Fruit fly (Drosophila melanogaster) whole organism, embryonic: ENCODE data around the gene CG13449.

Experiments
- BEAF-32 ChIP-seq: fragments of 200-800 bp; sonication (Bioruptor generic); optimal IDR thresholded peaks from 3 replicates; lab custom pipeline; 2017; ENCODE audit warnings: missing biosample characterization, missing genetic modification characterization, mild to moderate bottlenecking, moderate library complexity, missing genetic modification reagents
- CG10267 ChIP-seq: fragments of 200-800 bp; sonication (Bioruptor generic); optimal IDR thresholded peaks from 2 replicates; lab custom pipeline; 2018; ENCODE audit warnings: missing biosample characterization, mild to moderate bottlenecking, missing genetic modification characterization, moderate library complexity
- CG12071 ChIP-seq: fragments of 200-800 bp; sonication (Bioruptor generic); optimal IDR thresholded peaks from 3 replicates; lab custom pipeline; 2018; ENCODE audit warnings: missing biosample characterization, mild to moderate bottlenecking, missing genetic modification characterization
- CG12299 ChIP-seq: fragments of 200-800 bp; sonication (Bioruptor generic); optimal IDR thresholded peaks from 2 replicates; lab custom pipeline; 2018; ENCODE audit warnings: missing biosample characterization, mild to moderate bottlenecking, missing genetic modification characterization
- CG16779 ChIP-seq: fragments of 200-800 bp; sonication (Bioruptor generic); IDR thresholded peaks from 2 replicates; pipeline ENCODE4 v1.3.6; 2022; ENCODE audit warnings: missing biosample characterization, missing genetic modification characterization
- CG17802 ChIP-seq: fragments of 200-800 bp; sonication (Bioruptor generic); optimal IDR thresholded peaks from 2 replicates; lab custom pipeline; 2018; ENCODE audit warnings: missing biosample characterization, mild to moderate bottlenecking, missing genetic modification characterization, moderate library complexity
- CG2116 ChIP-seq: fragments of 200-800 bp; sonication (Bioruptor generic); optimal IDR thresholded peaks from 3 replicates; lab custom pipeline; 2018; ENCODE audit warnings: missing biosample characterization, mild to moderate bottlenecking, missing genetic modification characterization
- CG2199 ChIP-seq: fragments of 200-800 bp; sonication (Bioruptor generic); IDR thresholded peaks from 3 replicates; pipeline ENCODE4 v1.3.6; 2022; ENCODE audit warnings: missing biosample characterization, missing genetic modification characterization
- CG30020 ChIP-seq: fragments of 200-800 bp; optimal IDR thresholded peaks from 2 replicates; lab custom pipeline; 2019; ENCODE audit warnings: missing biosample characterization, mild to moderate bottlenecking, missing genetic modification characterization, moderate library complexity
- CG33557 ChIP-seq: fragments of 200-800 bp; sonication (Bioruptor generic); optimal IDR thresholded peaks from 2 replicates; lab custom pipeline; 2019; ENCODE audit warnings: missing biosample characterization, mild to moderate bottlenecking, missing genetic modification characterization, moderate library complexity
- CG34224 ChIP-seq: fragments of 200-800 bp; sonication (Bioruptor generic); IDR thresholded peaks from 3 replicates; pipeline ENCODE4 v1.3.6; 2022; ENCODE audit warnings: missing biosample characterization, missing genetic modification characterization; ENCODE audit not compliant: partially characterized antibody
- CG34422 ChIP-seq: fragments of 200-800 bp; sonication (Bioruptor generic); IDR thresholded peaks from 3 replicates; pipeline ENCODE4 v1.3.6; 2022; ENCODE audit warnings: missing biosample characterization, missing genetic modification characterization
- CG3726 ChIP-seq: fragments of 200-800 bp; sonication (Bioruptor generic); IDR thresholded peaks from 3 replicates; pipeline ENCODE4, ENCODE4 v1.3.6; 2022; ENCODE audit warnings: missing biosample characterization, missing genetic modification characterization
- CG3847 ChIP-seq: fragments of 200-800 bp; sonication (Bioruptor generic); IDR thresholded peaks from 2 replicates; pipeline ENCODE4 v1.3.6; 2022; ENCODE audit warnings: missing biosample characterization, missing genetic modification characterization
- CG4328 ChIP-seq: fragments of 200-800 bp; sonication (Bioruptor generic); optimal IDR thresholded peaks from 3 replicates; lab custom pipeline; 2017; ENCODE audit warnings: missing biosample characterization, missing genetic modification reagents, missing genetic modification characterization
- CG4617 ChIP-seq: fragments of 200-800 bp; sonication (Bioruptor generic); optimal IDR thresholded peaks from 3 replicates; lab custom pipeline; 2016; ENCODE audit warnings: missing biosample characterization, missing genetic modification characterization, borderline replicate concordance
- CG8359 ChIP-seq: fragments of 200-800 bp; sonication (Bioruptor generic); optimal IDR thresholded peaks from 2 replicates; lab custom pipeline; 2017; ENCODE audit warnings: missing biosample characterization, mild to moderate bottlenecking, missing genetic modification characterization, borderline replicate concordance
- Doc3 ChIP-seq: fragments of 200-800 bp; sonication (Bioruptor generic); IDR thresholded peaks from 3 replicates; pipeline ENCODE4 v1.3.6; 2022; ENCODE audit warnings: missing biosample characterization, missing genetic modification characterization; ENCODE audit not compliant: partially characterized antibody
- Dref ChIP-seq: fragments of 200-800 bp; sonication (Bioruptor generic); IDR thresholded peaks from 2 replicates; pipeline ENCODE4 v1.3.6; 2022; ENCODE audit warnings: missing biosample characterization, missing genetic modification characterization
- Gsc ChIP-seq: fragments of 200-800 bp; sonication (Bioruptor generic); IDR thresholded peaks from 2 replicates; pipeline ENCODE4 v1.3.6; 2022; ENCODE audit warnings: missing biosample characterization, missing genetic modification characterization
- Hr78 ChIP-seq, 2 experiments: fragments of 200-800 bp in 1 of 2; fragments of >200 bp in 1 of 2; sonication (Bioruptor generic) in 1 of 2; optimal IDR thresholded peaks; 2 replicates each; lab custom pipeline; 2017 to 2019; ENCODE audit warnings: missing biosample characterization in 2 of 2, missing genetic modification characterization in 2 of 2, mild to moderate bottlenecking in 1 of 2, moderate library complexity in 1 of 2
- Lhr ChIP-seq: fragments of 200-800 bp; sonication (Bioruptor generic); optimal IDR thresholded peaks from 3 replicates; lab custom pipeline; 2017; ENCODE audit warnings: mild to moderate bottlenecking, missing biosample characterization, missing genetic modification reagents, missing genetic modification characterization
- MBD-R2 ChIP-seq: fragments of 200-800 bp; sonication (Bioruptor generic); IDR thresholded peaks from 2 replicates; pipeline ENCODE4 v1.3.6; 2022; ENCODE audit warnings: missing biosample characterization, missing genetic modification characterization
- Mad ChIP-seq: fragments of 200-800 bp; sonication (Bioruptor generic); optimal IDR thresholded peaks from 2 replicates; lab custom pipeline; 2016; ENCODE audit warnings: missing biosample characterization, missing genetic modification characterization
- Max ChIP-seq: fragments of 200-800 bp; sonication (Bioruptor generic); optimal IDR thresholded peaks from 2 replicates; lab custom pipeline; 2016; ENCODE audit warnings: missing biosample characterization, mild to moderate bottlenecking, missing genetic modification characterization
- Myb ChIP-seq: fragments of 200-800 bp; sonication (Bioruptor generic); optimal IDR thresholded peaks from 2 replicates; lab custom pipeline; 2016; ENCODE audit warnings: missing biosample characterization, missing genetic modification characterization
- Scr ChIP-seq: fragments of 200-800 bp; sonication (Bioruptor generic); IDR thresholded peaks from 2 replicates; pipeline ENCODE4 v1.3.6; 2022; ENCODE audit warnings: missing biosample characterization, missing genetic modification characterization; ENCODE audit not compliant: partially characterized antibody
- Sin3A ChIP-seq: fragments of >200 bp; optimal IDR thresholded peaks from 2 replicates; lab custom pipeline; 2018
- YL-1 ChIP-seq: fragments of 200-800 bp; sonication (Bioruptor generic); optimal IDR thresholded peaks from 3 replicates; lab custom pipeline; 2017; ENCODE audit warnings: missing biosample characterization, mild to moderate bottlenecking, missing genetic modification characterization
- bab2 ChIP-seq: fragments of 200-800 bp; sonication (Bioruptor generic); optimal IDR thresholded peaks from 2 replicates; lab custom pipeline; 2016; ENCODE audit warnings: missing biosample characterization, missing genetic modification characterization
- caup ChIP-seq: fragments of 200-800 bp; sonication (Bioruptor generic); optimal IDR thresholded peaks from 3 replicates; lab custom pipeline; 2017; ENCODE audit warnings: missing biosample characterization, mild to moderate bottlenecking, missing genetic modification characterization, moderate library complexity; ENCODE audit not compliant: severe bottlenecking
- dimm ChIP-seq: fragments of 200-800 bp; sonication (Bioruptor generic); IDR thresholded peaks from 2 replicates; pipeline ENCODE4 v1.3.6; 2022; ENCODE audit warnings: missing biosample characterization, missing genetic modification characterization
- dpn ChIP-seq, 2 experiments: fragments of 200-800 bp; sonication (Bioruptor generic); optimal IDR thresholded peaks; 3 replicates each; lab custom pipeline; 2016; ENCODE audit warnings: missing biosample characterization in 2 of 2, missing genetic modification characterization in 2 of 2
- dysf ChIP-seq: fragments of 200-800 bp; sonication (Bioruptor generic); IDR thresholded peaks from 3 replicates; pipeline ENCODE4 v1.3.6; 2022; ENCODE audit warnings: missing biosample characterization, missing genetic modification characterization
- ems ChIP-seq: fragments of 200-800 bp; sonication (Bioruptor generic); optimal IDR thresholded peaks from 3 replicates; lab custom pipeline; 2016; ENCODE audit warnings: missing biosample characterization, missing genetic modification characterization
- exex ChIP-seq: fragments of 200-800 bp; sonication (Bioruptor generic); optimal IDR thresholded peaks from 4 replicates; lab custom pipeline; 2018; ENCODE audit warnings: missing biosample characterization, mild to moderate bottlenecking, missing genetic modification characterization, moderate library complexity
- pb ChIP-seq: fragments of 200-800 bp; sonication (Bioruptor generic); optimal IDR thresholded peaks from 3 replicates; lab custom pipeline; 2016; ENCODE audit warnings: missing biosample characterization, missing genetic modification characterization
- pho ChIP-seq: fragments of 200-800 bp; sonication (Bioruptor generic); optimal IDR thresholded peaks from 2 replicates; lab custom pipeline; 2016; ENCODE audit warnings: missing biosample characterization, missing genetic modification characterization
- pnt ChIP-seq: fragments of 200-800 bp; sonication (Bioruptor generic); optimal IDR thresholded peaks from 3 replicates; lab custom pipeline; 2016; ENCODE audit warnings: missing biosample characterization, missing genetic modification characterization
- pzg ChIP-seq: fragments of 200-800 bp; sonication (Bioruptor generic); optimal IDR thresholded peaks from 3 replicates; lab custom pipeline; 2018; ENCODE audit warnings: missing biosample characterization, mild to moderate bottlenecking, missing genetic modification characterization, moderate library complexity
- sd ChIP-seq: fragments of 200-800 bp; sonication (Bioruptor generic); optimal IDR thresholded peaks from 3 replicates; lab custom pipeline; 2018; ENCODE audit warnings: missing biosample characterization, mild to moderate bottlenecking, missing genetic modification characterization, moderate library complexity
- stwl ChIP-seq: fragments of 200-800 bp; sonication (Bioruptor generic); optimal IDR thresholded peaks from 3 replicates; lab custom pipeline; 2018; ENCODE audit warnings: missing biosample characterization, mild to moderate bottlenecking, missing genetic modification characterization, moderate library complexity
- sug ChIP-seq: fragments of 200-800 bp; optimal IDR thresholded peaks from 2 replicates; lab custom pipeline; 2019; ENCODE audit warnings: missing biosample characterization, mild to moderate bottlenecking, missing genetic modification characterization, moderate library complexity
- tna ChIP-seq: fragments of 200-800 bp; sonication (Bioruptor generic); IDR thresholded peaks from 2 replicates; pipeline ENCODE4 v1.3.6; 2022; ENCODE audit warnings: missing biosample characterization, missing genetic modification characterization; ENCODE audit not compliant: partially characterized antibody
- zfh2 ChIP-seq: fragments of 200-800 bp; sonication (Bioruptor generic); optimal IDR thresholded peaks from 2 replicates; lab custom pipeline; 2016; ENCODE audit warnings: missing biosample characterization, missing genetic modification characterization

The CG13449 gene

dm6 chr3L:15587445-15588381, 24.9 kb downstream of the CG13449 start, which contains the start of gene CG7656 (continued):
- TF ChIP-seq ems (peak; percentile 85), CG10267 (tag; lab: Kevin White, UChicago) (no peak), bab2 (GFP tag; lab: Kevin White, UChicago) (peak; percentile 80), pb (GFP tag; lab: Kevin White, UChicago) (peak; percentile 56), CG33557 (GFP tag; lab: Kevin White, UChicago) (peak; percentile 28)

- TF ChIP-seq pzg (GFP tag; lab: Kevin White, UChicago) (peak; percentile 66), CG3847 (peak; percentile 24; the same call in 1 of the 2 replicates), CG2116 (peak; percentile 39), pho (GFP tag; lab: Kevin White, UChicago) (no peak), Max (GFP tag; lab: Kevin White, UChicago) (no peak), CG17802 (tag; lab: Kevin White, UChicago) (no peak), Gsc (no peak), caup (GFP tag; lab: Kevin White, UChicago) (no peak), CG30020 (tag; lab: Kevin White, UChicago) (peak; percentile 21), Sin3A (no peak), CG10267 (tag; lab: Kevin White, UChicago) (peak; percentile 18), CG4617 (peak; percentile 82), CG8359 (GFP tag; lab: Kevin White, UChicago) (no peak), CG16779 (GFP tag; lab: Robert Waterston, UW) (0 out of 2 replicates have a peak, but pooled peaks have one; percentile 29), stwl (tag; lab: Kevin White, UChicago) (peak; percentile 70), Lhr (GFP tag; lab: Kevin White, UChicago) (no peak), zfh2 (GFP tag; lab: Kevin White, UChicago) (no peak), dysf (no peak), CG4328 (GFP tag; lab: Kevin White, UChicago) (no peak), BEAF-32 (GFP tag; lab: Kevin White, UChicago) (peak; percentile 44), sd (peak; percentile 1), Doc3 (GFP tag; lab: Robert Waterston, UW) (0 out of 3 replicates have a peak, but pooled peaks have one; percentile 33), YL-1 (peak; percentile 66), Mad (GFP tag; lab: Kevin White, UChicago) (no peak), CG12299 (tag; lab: Kevin White, UChicago) (no peak), Hr78 (GFP tag; optimal IDR thresholded peaks at IDR 0.05; lab: Kevin White, UChicago) (no peak), CG34224 (0 out of 3 replicates have a peak, but pooled peaks have one; percentile 20), Myb (peak; percentile 72), sug (tag; lab: Kevin White, UChicago) (no peak), CG34422 (GFP tag; lab: Robert Waterston, UW) (peak; percentile 12; the same call in 1 of the 3 replicates), exex (tag; lab: Kevin White, UChicago) (no peak), CG3726 (no peak), dimm (no peak), pnt (GFP tag; lab: Kevin White, UChicago) (no peak), CG12071 (GFP tag; lab: Kevin White, UChicago) (no peak), CG2199 (GFP tag; lab: Robert Waterston, UW) (no peak), Dref (GFP tag; lab: Robert Waterston, UW) (peak; percentile 71), Scr (GFP tag; lab: Robert Waterston, UW) (peak; percentile 31; the same call in 1 of the 2 replicates), tna (GFP tag; lab: Robert Waterston, UW) (no peak), MBD-R2 (GFP tag; lab: Robert Waterston, UW) (peak; percentile 71), dpn (GFP tag; optimal IDR thresholded peaks at IDR 0.05; lab: Kevin White, UChicago) (no peak)
Measured at dm6 chr3L:15583504-15583903, 29.1 kb downstream of the CG13449 start, which contains the start of gene AIMP2. AIMP2 (plus strand) TSS chr3L:15583638.
